Fruit fly (Drosophila melanogaster) whole organism: Measurements from ENCODE around the gene CG13044.

Source experiments
- CG8478 ChIP-seq: fragments of >200 bp; optimal IDR thresholded peaks from 2 replicates; lab custom pipeline; 2018; ENCODE audit warnings: inconsistent platforms
- Dll ChIP-seq: fragments of >200 bp; optimal IDR thresholded peaks from 2 replicates; lab custom pipeline; 2017
- EcR ChIP-seq, 2 experiments: fragments of >200 bp; optimal IDR thresholded peaks; 2 replicates each; lab custom pipeline; 2017; ENCODE audit warnings: missing biosample characterization in 2 of 2, missing genetic modification characterization in 2 of 2, missing genetic modification reagents in 2 of 2
- pan ChIP-seq: fragments of >200 bp; optimal IDR thresholded peaks from 2 replicates; lab custom pipeline; 2017
- psq ChIP-seq: fragments of >200 bp; optimal IDR thresholded peaks from 2 replicates; lab custom pipeline; 2017
- usp ChIP-seq: fragments of >200 bp; optimal IDR thresholded peaks from 2 replicates; lab custom pipeline; 2017; ENCODE audit warnings: missing biosample characterization, missing genetic modification characterization, mixed read lengths

CG13044 gene

dm6 chr3L:16263043-16263442 is 39.9 kb downstream of the CG13044 start, which contains the start of gene CG13070:
Gene CG13070 (plus strand): TSS chr3L:16263343.
- no peak for TF ChIP-seq EcR (GFP tag; optimal IDR thresholded peaks at IDR 0.05; lab: Kevin White, UChicago)
- TF ChIP-seq psq (lab: Kevin White, UChicago), result no peak
- TF ChIP-seq Dll, result no peak
- TF ChIP-seq CG8478 (lab: Kevin White, UChicago), result no peak
- TF ChIP-seq pan (lab: Kevin White, UChicago), result no peak
- TF ChIP-seq usp (GFP tag; lab: Kevin White, UChicago), result no peak

DNA sequence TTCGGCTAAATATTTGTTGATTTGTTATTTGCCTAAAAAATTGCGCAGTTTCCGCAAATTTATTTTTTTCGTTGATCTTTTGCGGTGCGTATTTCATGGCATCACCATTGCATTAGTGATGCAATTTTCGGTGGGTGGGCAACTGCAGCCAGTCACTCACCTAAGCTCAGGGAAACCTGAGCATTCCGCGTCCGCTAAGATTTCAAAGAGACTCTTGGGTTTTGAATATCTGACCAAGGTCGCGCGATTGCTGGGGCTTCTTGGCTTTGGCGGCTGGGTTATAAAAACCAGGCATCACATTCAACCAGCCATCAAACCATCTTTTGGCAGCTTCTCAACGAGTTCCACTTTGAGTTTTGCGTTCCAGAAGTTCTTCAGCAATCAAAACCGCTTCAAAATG is 40.5 kb downstream of the CG13044 start, which contains the start of gene CG13071:
Gene CG13071 (plus strand): TSS at position 301 of the 400 bp plus-strand sequence.
- TF ChIP-seq CG8478 (lab: Kevin White, UChicago), result no peak
- TF ChIP-seq EcR (GFP tag; optimal IDR thresholded peaks at IDR 0.05; lab: Kevin White, UChicago), result no peak
- no peak for TF ChIP-seq pan (lab: Kevin White, UChicago)
- no peak for TF ChIP-seq psq (lab: Kevin White, UChicago)
- TF ChIP-seq Dll, result no peak
- no peak for TF ChIP-seq usp (GFP tag; lab: Kevin White, UChicago)

dm6 chr3L:16261505-16261904 is 41.5 kb downstream of the CG13044 start, which contains the start of gene CG34247:
Gene CG34247 (minus strand): TSS chr3L:16261605.
- TF ChIP-seq CG8478 (lab: Kevin White, UChicago) (no peak), EcR (GFP tag; optimal IDR thresholded peaks at IDR 0.05; lab: Kevin White, UChicago) (no peak), Dll (no peak), usp (GFP tag; lab: Kevin White, UChicago) (no peak), pan (lab: Kevin White, UChicago) (no peak), psq (lab: Kevin White, UChicago) (no peak)

DNA sequence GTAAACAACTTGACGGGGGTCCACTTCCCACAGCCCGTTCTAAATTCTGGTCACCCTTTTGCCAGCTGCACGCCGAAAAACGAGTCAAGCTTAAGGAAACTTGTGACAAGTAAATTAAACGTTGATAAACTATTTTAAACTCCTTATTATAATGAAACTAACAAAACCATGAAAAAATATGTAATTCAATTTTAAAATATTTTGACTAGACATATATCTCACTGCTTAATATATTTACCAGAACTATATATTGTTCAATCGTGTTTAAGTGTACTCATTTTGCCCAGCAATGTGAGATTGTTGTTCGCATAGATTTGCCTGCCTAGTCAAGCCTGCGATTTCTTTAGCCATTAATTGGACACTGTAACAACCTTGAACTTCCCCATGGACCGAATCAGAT is 43.4 kb downstream of the CG13044 start, which contains the start of gene CG13053:
Gene CG13053 (minus strand): TSS at position 171 of the 400 bp plus-strand sequence.
- TF ChIP-seq EcR (GFP tag; optimal IDR thresholded peaks at IDR 0.05; lab: Kevin White, UChicago) (no peak), psq (lab: Kevin White, UChicago) (no peak), pan (lab: Kevin White, UChicago) (no peak), usp (GFP tag; lab: Kevin White, UChicago) (no peak), Dll (no peak), CG8478 (lab: Kevin White, UChicago) (no peak)

DNA sequence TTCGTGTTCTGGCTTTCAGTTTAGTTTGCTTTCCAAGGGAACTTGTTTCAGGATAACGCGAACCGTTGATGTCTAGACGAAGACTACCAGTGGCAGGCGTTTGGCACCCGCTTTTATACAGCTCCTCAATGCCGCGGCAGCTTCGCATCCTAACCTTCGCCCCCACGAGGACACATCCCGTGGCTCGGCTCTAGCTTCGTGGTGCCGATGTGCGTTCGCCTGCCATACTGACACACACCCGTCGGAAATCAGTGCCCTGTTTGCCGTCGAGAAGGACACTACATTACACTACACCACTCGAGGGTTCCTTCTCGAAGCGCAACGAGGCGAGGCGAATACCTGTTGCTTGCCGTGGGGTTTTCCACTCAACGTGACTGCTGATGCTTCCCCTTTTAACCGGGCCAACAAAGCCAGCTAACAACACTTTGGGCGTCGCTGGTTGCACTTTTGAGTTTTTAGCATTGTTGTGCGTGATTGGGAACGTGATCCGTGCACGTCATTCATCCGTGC is 45.8 kb downstream of the CG13044 start, which contains the start of gene CG13054:
Gene CG13054 (minus strand): TSS at position 74 of the 510 bp plus-strand sequence.
- TF ChIP-seq EcR (GFP tag; optimal IDR thresholded peaks at IDR 0.05; lab: Kevin White, UChicago), result no peak
- no peak for TF ChIP-seq psq (lab: Kevin White, UChicago)
- no peak for TF ChIP-seq CG8478 (lab: Kevin White, UChicago)
- TF ChIP-seq usp (GFP tag; lab: Kevin White, UChicago), result no peak
